Fruit fly (Drosophila melanogaster): Measurements from ENCODE around the gene tara.
A peak's percentile ranks its signal among the peaks of the same experiment; 100 is the strongest.

Gene tara

DNA sequence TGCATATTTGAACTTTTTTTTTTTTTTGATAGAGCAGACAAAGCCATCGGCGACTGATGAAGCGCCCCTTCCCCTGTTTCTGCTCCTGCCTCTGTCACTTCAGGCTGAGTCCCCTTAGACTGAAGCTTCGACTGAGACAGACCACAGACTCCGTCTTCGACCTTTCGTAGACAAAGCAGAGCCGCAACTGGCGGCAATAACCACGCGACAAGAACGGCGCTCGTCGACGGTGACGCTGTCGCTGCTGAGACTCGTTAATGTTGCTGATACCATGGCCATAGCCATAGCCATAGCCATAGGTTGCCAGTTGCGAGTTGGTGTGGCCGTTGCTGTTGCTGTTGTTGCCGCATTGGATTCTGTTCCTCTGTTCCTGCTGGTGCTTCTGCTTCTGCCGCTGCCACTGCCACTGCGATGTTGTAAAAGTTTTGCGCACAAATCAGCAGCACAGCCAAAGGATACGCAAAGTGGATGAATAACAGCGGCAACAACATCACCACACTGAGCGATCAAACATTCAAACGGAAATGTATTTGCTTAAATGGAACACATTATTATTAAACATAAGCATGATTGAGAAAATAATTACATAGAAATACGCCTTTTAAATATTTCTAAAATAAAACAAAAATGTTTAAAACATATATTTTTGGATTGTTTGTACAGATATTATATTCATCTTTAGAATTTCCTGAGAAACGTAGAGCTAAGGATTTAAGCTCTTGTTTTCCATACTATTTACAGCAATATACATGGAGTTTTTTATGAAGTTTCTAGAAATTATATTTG lies 2.0 kb upstream of the tara start (continued):
- TF ChIP-seq lab (GFP tag; optimal IDR thresholded peaks at IDR 0.05) (peak; percentile 43), CG10543 (GFP tag; optimal IDR thresholded peaks at IDR 0.05) (peak; percentile 72), dmrt99B (tag; optimal IDR thresholded peaks at IDR 0.05) (peak; percentile 72), Taf1 (GFP tag; IDR thresholded peaks at IDR 0.05) (no peak), CG11695 (GFP tag; IDR thresholded peaks at IDR 0.05) (0 out of 3 replicates have a peak, but pooled peaks have one; percentile 25), bsh (GFP tag; optimal IDR thresholded peaks at IDR 0.05) (peak in 1 of 2 experiments; percentile 42), prd (optimal IDR thresholded peaks at IDR 0.05) (no peak), prd (GFP tag; IDR thresholded peaks at IDR 0.05) (peak; percentile 47; the same call in 1 of the 3 replicates), D (optimal IDR thresholded peaks at IDR 0.05) (no peak), D (GFP tag; optimal IDR thresholded peaks at IDR 0.05) (peak; percentile 17), chm (GFP tag; IDR thresholded peaks at IDR 0.05) (peak; percentile 81), toy (GFP tag; IDR thresholded peaks at IDR 0.05) (0 out of 2 replicates have a peak, but pooled peaks have one; percentile 24), Usf (GFP tag; optimal IDR thresholded peaks at IDR 0.05) (no peak), row (GFP tag; IDR thresholded peaks at IDR 0.05) (no peak; the same call in 1 of the 3 replicates), Scr (GFP tag; IDR thresholded peaks at IDR 0.05; ENCODE audit: partially characterized antibody) (no peak), CG17385 (GFP tag; optimal IDR thresholded peaks at IDR 0.05) (peak; percentile 30), kay (GFP tag; optimal IDR thresholded peaks at IDR 0.05) (no peak), phol (tag; optimal IDR thresholded peaks at IDR 0.05) (peak; percentile 53), cg (GFP tag; optimal IDR thresholded peaks at IDR 0.05) (peak; percentile 15), CG2120 (GFP tag; optimal IDR thresholded peaks at IDR 0.05) (peak; percentile 15), Chrac-16 (GFP tag; optimal IDR thresholded peaks at IDR 0.05) (no peak), CG11696 (GFP tag; IDR thresholded peaks at IDR 0.05) (no peak), CG17359 (tag; optimal IDR thresholded peaks at IDR 0.05) (peak; percentile 29), CG16779 (GFP tag; IDR thresholded peaks at IDR 0.05) (0 out of 2 replicates have a peak, but pooled peaks have one; percentile 35), CG4424 (GFP tag; optimal IDR thresholded peaks at IDR 0.05) (peak; percentile 39), grn (GFP tag; optimal IDR thresholded peaks at IDR 0.05) (no peak), CG18476 (GFP tag; optimal IDR thresholded peaks at IDR 0.05) (peak; percentile 42), nau (GFP tag; optimal IDR thresholded peaks at IDR 0.05) (no peak), ci (GFP tag; IDR thresholded peaks at IDR 0.05) (peak; percentile 67; the same call in 2 of the 3 replicates), CG12391 (tag; optimal IDR thresholded peaks at IDR 0.05) (peak; percentile 26), zf30C (GFP tag; optimal IDR thresholded peaks at IDR 0.05) (peak; percentile 21), MBD-R2 (GFP tag; IDR thresholded peaks at IDR 0.05) (no peak), CG10959 (GFP tag; IDR thresholded peaks at IDR 0.05) (peak; percentile 44; the same call in 1 of the 2 replicates), ems (GFP tag; optimal IDR thresholded peaks at IDR 0.05) (no peak), oc (tag; optimal IDR thresholded peaks at IDR 0.05) (no peak), Jarid2 (GFP tag; optimal IDR thresholded peaks at IDR 0.05) (peak; percentile 77), chinmo (GFP tag; IDR thresholded peaks at IDR 0.05; ENCODE audit: partially characterized antibody) (peak; percentile 89), bcd (GFP tag; optimal IDR thresholded peaks at IDR 0.05) (peak; percentile 4), BtbVII (GFP tag; optimal IDR thresholded peaks at IDR 0.05) (peak; percentile 43), ewg (GFP tag; optimal IDR thresholded peaks at IDR 0.05) (no peak), hkb (optimal IDR thresholded peaks at IDR 0.05) (no peak), hkb (GFP tag; IDR thresholded peaks at IDR 0.05) (peak; percentile 9; the same call in 1 of the 2 replicates), CG4707 (GFP tag; optimal IDR thresholded peaks at IDR 0.05) (peak; percentile 32), sqz (GFP tag; optimal IDR thresholded peaks at IDR 0.05) (peak; percentile 14), Bteb2 (GFP tag; optimal IDR thresholded peaks at IDR 0.05) (no peak), fd96Cb (tag; optimal IDR thresholded peaks at IDR 0.05) (peak; percentile 46), slbo (GFP tag; IDR thresholded peaks at IDR 0.05) (peak; percentile 48; the same call in 1 of the 2 replicates), otp (GFP tag; IDR thresholded peaks at IDR 0.05) (peak; percentile 56; the same call in 1 of the 3 replicates), CG17328 (GFP tag; IDR thresholded peaks at IDR 0.05) (no peak)
